Fruit fly (Drosophila melanogaster) whole organism, wandering third instar larva: ENCODE measurements around the gene Sap130.

ENCODE experiments used
- Hr78 ChIP-seq: fragments of >200 bp; optimal IDR thresholded peaks from 2 replicates; lab custom pipeline; 2017; ENCODE audit warnings: missing biosample characterization, missing genetic modification characterization
- Rel ChIP-seq, 2 experiments: fragments of 200-800 bp; sonication (Bioruptor generic) in 1 of 2; optimal IDR thresholded peaks; 2 replicates in 1 of 2; 3 replicates in 1 of 2; lab custom pipeline; 2016 to 2019; ENCODE audit warnings: mild to moderate bottlenecking in 2 of 2, missing biosample characterization in 2 of 2, missing genetic modification characterization in 2 of 2, moderate library complexity in 1 of 2
- ey ChIP-seq: fragments of 200-800 bp; sonication (Bioruptor generic); optimal IDR thresholded peaks from 2 replicates; lab custom pipeline; 2016; ENCODE audit warnings: missing biosample characterization, missing genetic modification characterization
- fru ChIP-seq: fragments of 200-800 bp; sonication (Bioruptor generic); optimal IDR thresholded peaks from 3 replicates; lab custom pipeline; 2016; ENCODE audit warnings: missing biosample characterization, mild to moderate bottlenecking, missing genetic modification characterization
- psq ChIP-seq: fragments of 200-800 bp; sonication (Bioruptor generic); optimal IDR thresholded peaks from 3 replicates; lab custom pipeline; 2017; ENCODE audit warnings: missing biosample characterization, mild to moderate bottlenecking, missing genetic modification characterization, moderate library complexity
- usp ChIP-seq: fragments of >200 bp; optimal IDR thresholded peaks from 2 replicates; lab custom pipeline; 2017; ENCODE audit warnings: missing biosample characterization, missing genetic modification characterization
- woc ChIP-seq: sonication (Bioruptor generic); optimal IDR thresholded peaks from 2 replicates; lab custom pipeline; 2016; ENCODE audit warnings: missing biosample characterization, mild to moderate bottlenecking, missing genetic modification characterization

- TF ChIP-seq ey (GFP tag; lab: Kevin White, UChicago) (no peak), Rel (GFP tag; optimal IDR thresholded peaks at IDR 0.05; lab: Kevin White, UChicago) (no peak), Rel (tag; optimal IDR thresholded peaks at IDR 0.05; lab: Kevin White, UChicago) (no peak), woc (GFP tag; lab: Kevin White, UChicago) (no peak), usp (GFP tag; lab: Kevin White, UChicago) (no peak), Hr78 (GFP tag; lab: Kevin White, UChicago) (no peak), fru (GFP tag; lab: Kevin White, UChicago) (no peak), psq (GFP tag; lab: Kevin White, UChicago) (no peak)
These were observed at the start of gene Sap130 for dm6 chr3L:12805660-12806289.
